Worm (Caenorhabditis elegans) whole organism, early embryonic: ENCODE measurements around the gene F35F10.14.

Experiments
- aly-1 ChIP-seq: sonication (generic microtip); optimal IDR thresholded peaks from 2 replicates; lab custom pipeline; 2016; ENCODE audit warnings: missing genetic modification characterization, missing compliant biosample characterization
- ama-1 ChIP-seq: fragments of 150-350 bp; optimal IDR thresholded peaks from 2 replicates; lab custom pipeline; 2014
- ceh-13 ChIP-seq: fragments of 200-800 bp; sonication (Bioruptor generic); optimal IDR thresholded peaks from 2 replicates; lab custom pipeline; 2018; ENCODE audit warnings: mild to moderate bottlenecking, missing genetic modification characterization, missing compliant biosample characterization

DNA sequence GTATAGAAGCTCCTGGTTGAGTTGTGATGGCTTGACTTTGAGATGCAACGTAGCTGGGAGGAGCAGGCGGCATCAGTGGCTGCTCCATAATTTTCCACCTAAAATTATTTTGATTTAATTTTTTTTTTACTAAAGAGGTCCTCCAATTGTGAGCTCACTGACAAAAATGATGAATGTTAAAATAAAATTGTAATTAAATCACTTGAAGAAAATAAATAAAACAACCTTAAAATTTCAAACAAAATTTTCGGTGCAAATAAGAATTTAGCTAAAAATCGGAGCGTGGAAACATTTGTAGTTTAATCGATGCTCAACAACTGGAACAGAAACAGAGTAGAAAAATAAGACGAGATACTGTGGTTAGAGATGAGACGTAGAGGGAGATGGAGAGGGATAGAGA lies 37.2 kb upstream of the F35F10.14 start, which contains the start of gene scrm-3:
- no peak for TF ChIP-seq aly-1 (tag; lab: Kevin White, UChicago)
- no peak for TF ChIP-seq ama-1 (lab: Kevin White, UChicago)
- no peak for TF ChIP-seq ceh-13 (GFP tag; lab: Kevin White, UChicago)
